Worm (Caenorhabditis elegans) whole organism, young adult: ENCODE data around the gene str-233.

ENCODE experiments used
- B0019.2 ChIP-seq: fragments of 200-800 bp; sonication (Bioruptor generic); conservative IDR thresholded peaks from 2 replicates; pipeline ENCODE4 v1.3.6; 2022; ENCODE audit warnings: missing genetic modification reagents, missing genetic modification characterization, missing compliant biosample characterization
- B0261.1 ChIP-seq: sonication (generic microtip); optimal IDR thresholded peaks from 2 replicates; lab custom pipeline; 2016; ENCODE audit warnings: mild to moderate bottlenecking, missing genetic modification characterization, moderate library complexity, missing compliant biosample characterization
- F10E7.11 ChIP-seq: sonication (generic microtip); optimal IDR thresholded peaks from 2 replicates; lab custom pipeline; 2017; ENCODE audit warnings: mild to moderate bottlenecking, missing genetic modification characterization, moderate library complexity, missing compliant biosample characterization
- F33H1.4 ChIP-seq: fragments of 200-800 bp; sonication (Bioruptor generic); IDR thresholded peaks from 2 replicates; pipeline ENCODE4 v1.3.6; 2022; ENCODE audit warnings: missing genetic modification reagents, missing genetic modification characterization, missing compliant biosample characterization
- F37B4.10 ChIP-seq: fragments of 200-800 bp; sonication (Bioruptor generic); IDR thresholded peaks from 2 replicates; pipeline ENCODE4 v1.3.6; 2022; ENCODE audit warnings: missing genetic modification characterization, missing compliant biosample characterization
- F39B2.1 ChIP-seq: fragments of 200-800 bp; sonication (Bioruptor generic); IDR thresholded peaks from 2 replicates; pipeline ENCODE4 v1.3.6; 2022; ENCODE audit warnings: missing genetic modification reagents, missing genetic modification characterization, missing compliant biosample characterization
- F55B11.4 ChIP-seq: sonication (generic microtip); optimal IDR thresholded peaks from 2 replicates; lab custom pipeline; 2016; ENCODE audit warnings: missing compliant biosample characterization, missing genetic modification characterization, borderline replicate concordance; ENCODE audit not compliant: insufficient read depth
- K12H6.12 ChIP-seq: fragments of 200-800 bp; sonication (Bioruptor generic); optimal IDR thresholded peaks from 2 replicates; lab custom pipeline; 2018; ENCODE audit warnings: mild to moderate bottlenecking, missing genetic modification characterization, missing compliant biosample characterization
- Y53F4B.3 ChIP-seq: fragments of 200-800 bp; sonication (Bioruptor generic); IDR thresholded peaks from 2 replicates; pipeline ENCODE4 v1.3.6; 2022; ENCODE audit warnings: missing genetic modification reagents, missing genetic modification characterization, missing compliant biosample characterization
- Y53G8AR.9 ChIP-seq: fragments of 200-800 bp; sonication (Bioruptor generic); conservative IDR thresholded peaks from 2 replicates; pipeline ENCODE4 v1.3.6; 2022; ENCODE audit warnings: missing genetic modification reagents, missing genetic modification characterization, missing compliant biosample characterization
- Y56A3A.18 ChIP-seq: fragments of 200-800 bp; sonication (Bioruptor generic); IDR thresholded peaks from 2 replicates; pipeline ENCODE4 v1.3.6; 2022; ENCODE audit warnings: missing genetic modification reagents, missing genetic modification characterization, missing compliant biosample characterization
- aptf-2 ChIP-seq: fragments of 200-800 bp; sonication (Bioruptor generic); conservative IDR thresholded peaks from 2 replicates; pipeline ENCODE4 v1.3.6; 2022; ENCODE audit warnings: missing genetic modification reagents, missing genetic modification characterization, missing compliant biosample characterization
- aptf-3 ChIP-seq: fragments of 200-800 bp; sonication (Bioruptor generic); IDR thresholded peaks from 2 replicates; pipeline ENCODE4 v1.3.6; 2022; ENCODE audit warnings: missing genetic modification characterization, missing compliant biosample characterization
- cebp-2 ChIP-seq: fragments of 200-800 bp; sonication (Bioruptor generic); IDR thresholded peaks from 2 replicates; pipeline ENCODE4 v1.3.6; 2022; ENCODE audit warnings: missing genetic modification characterization, missing compliant biosample characterization
- ceh-27 ChIP-seq: fragments of 200-800 bp; sonication (Bioruptor generic); optimal IDR thresholded peaks from 2 replicates; lab custom pipeline; 2018; ENCODE audit warnings: mild to moderate bottlenecking, missing genetic modification characterization, moderate library complexity, missing compliant biosample characterization
- ceh-91 ChIP-seq: fragments of 200-800 bp; sonication (Bioruptor generic); IDR thresholded peaks from 2 replicates; pipeline ENCODE4 v1.3.6; 2022; ENCODE audit warnings: missing genetic modification reagents, missing genetic modification characterization, missing compliant biosample characterization
- dox-1 ChIP-seq: fragments of 200-800 bp; sonication (Bioruptor generic); IDR thresholded peaks from 2 replicates; pipeline ENCODE4 v1.3.6; 2022; ENCODE audit warnings: missing genetic modification reagents, missing genetic modification characterization, missing compliant biosample characterization
- dpl-1 ChIP-seq: fragments of 150-350 bp; optimal IDR thresholded peaks from 2 replicates; lab custom pipeline; 2014; ENCODE audit warnings: missing biosample characterization, missing genetic modification reagents, missing genetic modification characterization
- egrh-3 ChIP-seq: fragments of 200-800 bp; sonication (Bioruptor generic); IDR thresholded peaks from 2 replicates; pipeline ENCODE4 v1.3.6; 2022; ENCODE audit warnings: missing genetic modification reagents, missing genetic modification characterization, missing compliant biosample characterization
- ekl-4 ChIP-seq: fragments of 200-800 bp; sonication (Bioruptor generic); IDR thresholded peaks from 2 replicates; pipeline ENCODE4 v1.3.6; 2022; ENCODE audit warnings: missing genetic modification reagents, missing genetic modification characterization, missing compliant biosample characterization
- hmg-1.2 ChIP-seq: fragments of 200-800 bp; sonication (Bioruptor generic); IDR thresholded peaks from 2 replicates; pipeline ENCODE4 v1.3.6; 2022; ENCODE audit warnings: missing genetic modification reagents, missing genetic modification characterization, missing compliant biosample characterization
- hsf-1 ChIP-seq: fragments of 200-800 bp; sonication (Bioruptor generic); IDR thresholded peaks from 2 replicates; pipeline ENCODE4 v1.3.6; 2022; ENCODE audit warnings: missing genetic modification reagents, missing genetic modification characterization, missing compliant biosample characterization
- let-607 ChIP-seq, 2 experiments: fragments of 200-800 bp in 1 of 2; sonication (Bioruptor generic) in 1 of 2; sonication (generic microtip) in 1 of 2; optimal IDR thresholded peaks; 2 replicates each; lab custom pipeline; 2016 to 2018; ENCODE audit warnings: mild to moderate bottlenecking in 2 of 2, missing compliant biosample characterization in 2 of 2, missing genetic modification characterization in 2 of 2, moderate library complexity in 2 of 2, missing genotype in 1 of 2
- lsy-27 ChIP-seq: sonication (generic microtip); optimal IDR thresholded peaks from 2 replicates; lab custom pipeline; 2017; ENCODE audit warnings: missing genetic modification characterization, mild to moderate bottlenecking, missing compliant biosample characterization, antibody characterized with exemption, missing genotype, borderline replicate concordance; ENCODE audit not compliant: insufficient read depth
- madf-3 ChIP-seq: fragments of 200-800 bp; sonication (Bioruptor generic); IDR thresholded peaks from 2 replicates; pipeline ENCODE4 v1.3.6; 2022; ENCODE audit warnings: missing genetic modification reagents, missing genetic modification characterization, missing compliant biosample characterization
- madf-6 ChIP-seq: fragments of 200-800 bp; sonication (Bioruptor generic); IDR thresholded peaks from 2 replicates; pipeline ENCODE4 v1.3.6; 2022; ENCODE audit warnings: missing genetic modification reagents, missing genetic modification characterization, missing compliant biosample characterization
- madf-8 ChIP-seq: fragments of 200-800 bp; sonication (Bioruptor generic); conservative IDR thresholded peaks from 2 replicates; pipeline ENCODE4 v1.3.6; 2022; ENCODE audit warnings: missing genetic modification reagents, missing genetic modification characterization, missing compliant biosample characterization
- mcd-1 ChIP-seq: fragments of 200-800 bp; sonication (Bioruptor generic); IDR thresholded peaks from 2 replicates; pipeline ENCODE4 v1.3.6; 2022; ENCODE audit warnings: missing genetic modification reagents, missing genetic modification characterization, missing compliant biosample characterization
- mes-4 ChIP-seq: sonication (generic microtip); optimal IDR thresholded peaks from 2 replicates; lab custom pipeline; 2016; ENCODE audit warnings: missing genotype, missing genetic modification characterization, missing compliant biosample characterization
- nfya-1 ChIP-seq: sonication (generic microtip); optimal IDR thresholded peaks from 2 replicates; lab custom pipeline; 2017; ENCODE audit warnings: antibody characterized with exemption, missing compliant biosample characterization, missing genetic modification characterization, borderline replicate concordance; ENCODE audit not compliant: insufficient read depth
- nfya-2 ChIP-seq: fragments of 200-800 bp; sonication (Bioruptor generic); IDR thresholded peaks from 2 replicates; pipeline ENCODE4 v1.3.6; 2022; ENCODE audit warnings: missing genetic modification reagents, missing genetic modification characterization, missing compliant biosample characterization
- nhr-80 ChIP-seq: sonication (generic microtip); optimal IDR thresholded peaks from 2 replicates; lab custom pipeline; 2016; ENCODE audit warnings: missing genetic modification characterization, missing compliant biosample characterization
- pbrm-1 ChIP-seq: fragments of 200-800 bp; sonication (Bioruptor generic); IDR thresholded peaks from 2 replicates; pipeline ENCODE4 v1.3.6; 2022; ENCODE audit warnings: missing genetic modification reagents, missing genetic modification characterization, missing compliant biosample characterization
- sdz-38 ChIP-seq: sonication (generic microtip); optimal IDR thresholded peaks from 2 replicates; lab custom pipeline; 2016; ENCODE audit warnings: missing genotype, missing genetic modification characterization, missing compliant biosample characterization
- sea-2 ChIP-seq: fragments of 200-800 bp; sonication (Bioruptor generic); IDR thresholded peaks from 2 replicates; pipeline ENCODE4 v1.3.6; 2022; ENCODE audit warnings: missing genetic modification characterization, missing compliant biosample characterization
- somi-1 ChIP-seq: fragments of 200-800 bp; sonication (Bioruptor generic); optimal IDR thresholded peaks from 2 replicates; lab custom pipeline; 2018; ENCODE audit warnings: mild to moderate bottlenecking, missing genetic modification characterization, missing compliant biosample characterization
- unc-62 ChIP-seq: fragments of 150-350 bp; optimal IDR thresholded peaks from 2 replicates; lab custom pipeline; 2014; ENCODE audit warnings: missing biosample characterization, missing genetic modification reagents, missing genetic modification characterization
- zfh-2 ChIP-seq: fragments of 200-800 bp; sonication (Bioruptor generic); conservative IDR thresholded peaks from 2 replicates; pipeline ENCODE4 v1.3.6; 2022; ENCODE audit warnings: missing genetic modification reagents, missing genetic modification characterization, missing compliant biosample characterization
- ztf-22 ChIP-seq: fragments of 200-800 bp; sonication (Bioruptor generic); optimal IDR thresholded peaks from 2 replicates; lab custom pipeline; 2018; ENCODE audit warnings: mild to moderate bottlenecking, missing genetic modification characterization, moderate library complexity, missing compliant biosample characterization

Gene str-233

DNA sequence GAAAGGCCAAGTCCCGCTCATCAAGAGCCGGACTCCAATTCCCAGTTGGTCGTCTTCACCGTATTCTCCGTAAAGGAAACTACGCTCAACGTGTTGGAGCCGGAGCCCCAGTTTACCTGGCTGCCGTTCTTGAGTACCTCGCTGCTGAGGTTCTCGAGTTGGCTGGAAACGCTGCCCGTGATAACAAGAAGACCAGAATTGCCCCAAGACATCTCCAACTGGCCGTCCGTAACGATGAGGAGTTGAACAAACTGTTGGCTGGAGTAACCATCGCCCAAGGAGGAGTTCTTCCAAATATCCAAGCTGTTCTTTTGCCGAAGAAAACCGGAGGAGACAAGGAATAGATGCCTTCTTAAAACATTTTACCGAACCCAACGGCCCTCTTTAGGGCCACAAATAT is 31.4 kb upstream of the str-233 start:
- peak; percentile 31; the same call in 1 of the 2 replicates for TF ChIP-seq ekl-4 (GFP tag; lab: Robert Waterston, UW)

DNA sequence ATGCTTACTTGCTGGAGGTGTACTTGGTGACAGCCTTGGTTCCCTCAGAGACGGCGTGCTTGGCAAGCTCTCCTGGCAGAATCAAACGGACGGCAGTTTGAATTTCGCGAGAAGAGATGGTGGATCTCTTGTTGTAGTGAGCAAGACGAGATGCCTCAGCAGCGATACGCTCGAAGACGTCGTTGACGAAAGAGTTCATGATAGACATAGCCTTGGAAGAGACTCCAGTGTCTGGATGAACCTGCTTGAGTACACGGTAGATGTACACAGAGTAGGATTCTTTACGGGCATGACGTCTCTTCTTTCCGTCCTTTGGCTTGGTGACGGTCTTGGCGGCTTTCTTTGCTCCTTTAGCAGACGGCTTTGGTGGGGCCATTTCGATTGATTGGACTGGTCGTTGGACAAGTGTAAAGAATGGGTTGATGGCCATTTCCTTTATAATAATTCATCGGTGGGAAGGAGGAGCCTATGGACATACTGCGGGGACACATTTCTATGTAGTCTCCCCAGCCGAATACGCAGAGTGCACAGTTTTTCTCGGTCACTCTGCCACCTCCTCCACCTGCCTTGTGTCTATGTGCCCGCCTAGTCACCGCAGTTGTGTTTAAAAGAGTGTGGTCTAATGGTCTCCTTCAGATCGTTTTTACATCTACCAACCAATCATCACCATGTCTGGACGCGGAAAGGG is 30.8 kb upstream of the str-233 start, which contains the start of the genes his-4 and his-3:
Gene his-4, minus strand, starts transcription at position 376 of the 688 bp plus-strand sequence.
Gene his-3, plus strand, starts transcription at position 669 of the 688 bp plus-strand sequence.
- TF ChIP-seq nhr-80 (tag; lab: Kevin White, UChicago) = peak; percentile 17
- TF ChIP-seq pbrm-1 (GFP tag; lab: Robert Waterston, UW) = peak; percentile 31
- 0 out of 2 replicates have a peak, but pooled peaks have one; percentile 13 for TF ChIP-seq mcd-1 (GFP tag; lab: Robert Waterston, UW)
- 0 out of 2 replicates have a peak, but pooled peaks have one; percentile 15 for TF ChIP-seq hsf-1 (GFP tag; lab: Robert Waterston, UW)
- 0 out of 2 replicates have a peak, but pooled peaks have one; percentile 15 for TF ChIP-seq dox-1 (GFP tag; lab: Robert Waterston, UW)
- peak; percentile 88; the same call in 1 of the 2 replicates for TF ChIP-seq F39B2.1 (GFP tag; lab: Robert Waterston, UW)
- TF ChIP-seq hmg-1.2 (GFP tag; lab: Robert Waterston, UW) = peak; percentile 10; the same call in 1 of the 2 replicates

DNA sequence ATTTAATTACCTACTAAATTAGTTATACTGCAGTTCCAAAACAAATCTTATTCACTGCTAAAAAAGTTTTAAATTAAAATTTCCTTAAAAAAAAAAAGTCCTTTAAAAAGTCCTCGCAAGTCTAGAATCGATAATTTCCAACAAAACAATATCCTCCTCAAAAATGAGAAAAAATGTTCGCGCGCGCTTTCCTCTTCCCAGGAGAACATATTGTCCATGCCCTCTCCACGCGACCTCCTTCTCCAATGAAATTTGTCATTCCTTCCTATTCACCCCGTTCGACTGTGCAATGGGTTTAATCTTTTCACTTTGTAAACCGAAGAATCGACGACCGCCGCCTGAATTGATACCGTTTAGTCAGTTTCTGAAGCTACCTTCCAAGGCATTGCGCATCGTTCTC is 26.7 kb upstream of the str-233 start, which contains the start of gene T10C6.10:
Gene T10C6.10, plus strand, starts transcription at position 248 of the 400 bp plus-strand sequence.
- TF ChIP-seq aptf-3 (GFP tag; lab: Robert Waterston, UW) (0 out of 2 replicates have a peak, but pooled peaks have one; percentile 65), aptf-2 (GFP tag; lab: Robert Waterston, UW) (peak; percentile 97), madf-6 (0 out of 2 replicates have a peak, but pooled peaks have one; percentile 15), unc-62 (GFP tag; lab: Kevin White, UChicago) (no peak)

DNA sequence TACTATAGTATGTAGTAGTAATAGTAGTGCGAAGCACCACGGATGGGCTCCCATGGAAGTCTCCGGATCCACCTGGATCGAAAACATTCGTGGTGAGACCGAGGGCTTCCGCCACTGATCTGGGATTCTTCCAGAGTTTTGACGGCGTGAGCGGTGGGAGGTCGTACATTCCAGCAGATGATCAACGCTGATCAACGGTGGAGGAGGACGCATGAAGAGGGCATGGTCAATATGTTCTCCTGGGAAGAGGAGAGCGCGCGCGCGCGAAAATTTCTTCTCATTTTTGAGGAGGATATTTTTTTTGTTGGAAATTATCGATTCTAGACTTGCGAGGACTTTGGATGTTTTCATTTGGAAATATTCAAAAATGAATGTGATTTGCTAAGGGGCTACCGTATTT is 24.0 kb upstream of the str-233 start:
- no peak for TF ChIP-seq ztf-22 (GFP tag; lab: Kevin White, UChicago)
- TF ChIP-seq aptf-2 (GFP tag; lab: Robert Waterston, UW) = peak; percentile 99
- 0 out of 2 replicates have a peak, but pooled peaks have one; percentile 39 for TF ChIP-seq zfh-2 (GFP tag; lab: Robert Waterston, UW)
- TF ChIP-seq ceh-27 = no peak
- no peak for TF ChIP-seq dox-1 (GFP tag; lab: Robert Waterston, UW)
- TF ChIP-seq aptf-3 (GFP tag; lab: Robert Waterston, UW) = peak; percentile 97
- TF ChIP-seq cebp-2 (GFP tag; lab: Robert Waterston, UW) = no peak
- no peak for TF ChIP-seq sdz-38 (tag; lab: Kevin White, UChicago)
- TF ChIP-seq nfya-2 (GFP tag; lab: Robert Waterston, UW) = no peak
- TF ChIP-seq madf-6 = peak; percentile 86
- TF ChIP-seq lsy-27 (tag; lab: Kevin White, UChicago) = no peak
- peak; percentile 56; the same call in 1 of the 2 replicates for TF ChIP-seq madf-8 (GFP tag; lab: Robert Waterston, UW)
- TF ChIP-seq dpl-1 (GFP tag; lab: Kevin White, UChicago) = no peak

DNA sequence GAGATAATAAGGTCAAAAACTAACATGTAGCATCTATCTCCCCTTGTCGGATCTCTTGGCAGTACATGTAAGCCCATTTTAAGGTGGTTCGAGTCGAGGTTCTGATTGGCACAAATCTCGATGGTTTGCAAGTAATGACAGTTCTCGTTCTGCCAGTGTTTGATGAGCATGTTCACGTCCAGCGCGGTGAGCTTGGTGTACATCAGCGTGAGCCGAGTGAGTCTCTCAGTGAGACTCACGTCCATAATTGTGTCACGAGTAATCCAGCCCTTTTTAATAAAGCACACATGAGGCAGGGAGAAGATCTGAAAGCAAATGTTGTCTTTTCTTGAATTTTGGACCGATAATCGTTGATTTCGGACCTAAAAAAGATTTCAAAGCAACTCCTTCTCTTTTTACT is 23.3 kb upstream of the str-233 start, which contains the start of gene T10C6.16:
Gene T10C6.16, minus strand, starts transcription at position 245 of the 400 bp plus-strand sequence.
- TF ChIP-seq Y56A3A.18 (GFP tag; lab: Robert Waterston, UW) (no peak), ztf-22 (GFP tag; lab: Kevin White, UChicago) (no peak), F10E7.11 (tag; lab: Kevin White, UChicago) (no peak), egrh-3 (GFP tag; lab: Robert Waterston, UW) (no peak), F39B2.1 (GFP tag; lab: Robert Waterston, UW) (no peak), B0019.2 (GFP tag; lab: Robert Waterston, UW) (no peak), K12H6.12 (tag; lab: Kevin White, UChicago) (no peak), F37B4.10 (no peak), F55B11.4 (no peak), nfya-1 (tag; lab: Kevin White, UChicago) (no peak), Y53F4B.3 (GFP tag; lab: Robert Waterston, UW) (no peak), ceh-91 (no peak), let-607 (tag; optimal IDR thresholded peaks at IDR 0.05; lab: Kevin White, UChicago) (no peak), Y53G8AR.9 (GFP tag; lab: Robert Waterston, UW) (no peak), somi-1 (no peak), B0261.1 (tag; lab: Kevin White, UChicago) (no peak), mes-4 (tag; lab: Kevin White, UChicago) (no peak), sea-2 (GFP tag; lab: Robert Waterston, UW) (no peak), madf-3 (GFP tag; lab: Robert Waterston, UW) (no peak), F33H1.4 (GFP tag; lab: Robert Waterston, UW) (no peak)
